Worm (Caenorhabditis elegans) whole organism, young adult: ENCODE data around the gene F35E8.1.

ENCODE experiments used
- F23B12.7 ChIP-seq: sonication (generic microtip); optimal IDR thresholded peaks from 2 replicates; lab custom pipeline; 2017; ENCODE audit warnings: missing genetic modification characterization, mild to moderate bottlenecking, missing compliant biosample characterization, antibody characterized with exemption, moderate library complexity; ENCODE audit not compliant: insufficient read depth
- dpl-1 ChIP-seq: fragments of 150-350 bp; optimal IDR thresholded peaks from 2 replicates; lab custom pipeline; 2014; ENCODE audit warnings: missing biosample characterization, missing genetic modification reagents, missing genetic modification characterization
- egrh-3 ChIP-seq: fragments of 200-800 bp; sonication (Bioruptor generic); IDR thresholded peaks from 2 replicates; pipeline ENCODE4 v1.3.6; 2022; ENCODE audit warnings: missing genetic modification reagents, missing genetic modification characterization, missing compliant biosample characterization
- lin-54 ChIP-seq: fragments of 200-800 bp; sonication (Bioruptor generic); optimal IDR thresholded peaks from 2 replicates; lab custom pipeline; 2018; ENCODE audit warnings: mild to moderate bottlenecking, missing genetic modification characterization, missing compliant biosample characterization
- snpc-3.4 ChIP-seq: sonication (generic microtip); optimal IDR thresholded peaks from 2 replicates; lab custom pipeline; 2017; ENCODE audit warnings: missing genetic modification characterization, mild to moderate bottlenecking, missing compliant biosample characterization, antibody characterized with exemption, moderate library complexity, missing genotype, missing genetic modification reagents
- tbp1 ChIP-seq: fragments of 200-800 bp; sonication (Bioruptor generic); optimal IDR thresholded peaks from 2 replicates; lab custom pipeline; 2018; ENCODE audit warnings: mild to moderate bottlenecking, missing genetic modification characterization, missing compliant biosample characterization

ce11 chrV:15911848-15912247 lies 6.4 kb upstream of the F35E8.1 start, which contains the start of gene F35E8.6:
- no peak for TF ChIP-seq dpl-1 (GFP tag; lab: Kevin White, UChicago)
- TF ChIP-seq tbp1 (GFP tag; lab: Kevin White, UChicago) = no peak
- TF ChIP-seq F23B12.7 (tag; lab: Kevin White, UChicago) = no peak
- no peak for TF ChIP-seq egrh-3 (GFP tag; lab: Robert Waterston, UW)
- TF ChIP-seq lin-54 (GFP tag; lab: Kevin White, UChicago) = no peak
- no peak for TF ChIP-seq snpc-3.4 (tag; lab: Kevin White, UChicago)
